Worm (Caenorhabditis elegans) whole organism, L4/young adult: Measurements from ENCODE around the gene srj-20.
"Not testable (repeated sequence)": the region's sequence is repeated elsewhere in the genome, so short reads cannot be mapped to it uniquely, and the experiment has no call there.

ENCODE experiments used
- W03F9.2 ChIP-seq: fragments of 150-350 bp; optimal IDR thresholded peaks from 2 replicates; lab custom pipeline; 2014; ENCODE audit warnings: missing biosample characterization, missing genetic modification characterization
- dao-5 ChIP-seq: sonication (generic microtip); optimal IDR thresholded peaks from 2 replicates; lab custom pipeline; 2016; ENCODE audit warnings: missing genotype, missing genetic modification characterization, moderate library complexity, missing compliant biosample characterization
- him-1 ChIP-seq: sonication (generic microtip); optimal IDR thresholded peaks from 2 replicates; lab custom pipeline; 2016; ENCODE audit warnings: missing genotype, missing genetic modification reagents, missing genetic modification characterization, missing compliant biosample characterization

The srj-20 gene

DNA sequence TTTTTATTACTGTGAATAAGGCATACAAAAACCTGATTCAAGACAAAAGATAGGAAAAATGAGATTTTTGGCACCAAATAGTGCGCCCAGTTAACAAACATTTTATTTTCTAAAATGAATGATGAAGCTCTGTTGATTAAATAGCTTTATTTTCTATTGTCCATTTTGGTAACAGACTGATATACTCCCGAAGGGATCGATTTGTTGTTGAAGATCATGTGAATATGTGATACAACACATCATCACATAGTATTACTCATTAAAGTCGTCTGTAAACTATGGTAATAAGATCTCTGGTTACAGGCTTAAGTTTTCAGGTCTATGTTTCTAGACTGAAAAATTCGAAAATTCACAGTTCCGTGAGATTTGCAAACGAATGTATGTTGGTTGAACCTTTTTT lies at the start of gene srj-20:
Gene srj-20 (minus strand): TSS at position 101 of the 400 bp plus-strand sequence.
- TF ChIP-seq him-1 (tag; lab: Kevin White, UChicago) (no peak), dao-5 (tag; lab: Kevin White, UChicago) (no peak)

- TF ChIP-seq him-1 (tag; lab: Kevin White, UChicago) (no peak), dao-5 (tag; lab: Kevin White, UChicago) (no peak), W03F9.2 (tag; lab: Kevin White, UChicago) (no peak)
Measured at ce11 chrV:2621879-2622278, 48.9 kb upstream of the srj-20 start, which contains the start of gene srh-271. Gene srh-271 (minus strand): TSS chrV:2621979.

DNA sequence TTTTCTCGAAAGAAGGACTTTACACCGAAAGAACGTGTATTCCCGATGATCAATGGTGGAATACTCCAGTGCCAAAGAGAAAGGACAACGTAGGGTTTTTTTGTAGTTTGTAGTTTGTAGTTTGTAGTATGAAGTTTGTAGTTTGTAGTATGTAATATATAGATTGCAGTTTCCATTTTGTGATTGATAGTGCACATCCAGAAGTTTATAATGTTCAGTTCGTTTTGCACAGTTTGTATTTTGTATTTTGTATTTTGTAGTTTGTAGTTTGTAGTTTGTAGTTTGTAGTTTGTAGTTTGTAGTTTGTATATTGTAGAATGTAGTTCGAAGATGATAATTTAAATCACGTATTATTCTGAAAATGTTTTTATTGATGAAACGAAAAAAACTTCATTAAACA lies 44.5 kb upstream of the srj-20 start:
- TF ChIP-seq him-1 (tag; lab: Kevin White, UChicago) (no peak), dao-5 (tag; lab: Kevin White, UChicago) (no peak), W03F9.2 (tag; lab: Kevin White, UChicago) (no peak)

DNA sequence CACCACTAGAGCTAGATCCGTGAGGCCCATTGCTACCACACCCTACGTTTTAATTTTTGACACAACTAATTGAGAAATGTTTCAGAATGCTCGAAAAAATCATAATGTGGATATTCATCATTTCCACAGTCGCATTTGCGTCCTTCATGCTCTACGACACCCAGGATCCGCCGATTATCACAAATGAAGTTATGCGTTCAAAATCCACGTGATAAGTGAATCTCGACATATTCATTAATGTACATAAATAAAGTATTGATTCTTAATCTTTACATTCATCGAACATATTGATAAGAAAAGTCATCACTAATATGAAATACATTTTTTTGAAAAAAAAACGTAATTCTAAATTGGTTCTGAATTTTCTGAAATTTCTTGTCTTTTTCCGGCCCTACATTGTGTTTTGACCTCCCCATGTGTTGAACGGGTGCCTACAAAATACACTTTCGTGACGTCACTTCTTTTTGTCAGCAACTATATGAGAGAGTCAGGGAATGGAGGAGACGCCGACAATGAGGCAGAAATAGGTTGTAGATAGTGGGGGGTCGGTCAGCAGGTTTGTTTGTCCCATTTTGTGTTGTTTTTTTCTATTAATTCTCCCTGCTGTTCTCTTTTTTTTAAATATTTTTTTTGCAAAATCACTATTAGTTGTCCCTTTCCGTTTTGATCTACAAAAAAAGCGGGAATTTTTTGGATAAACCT lies 42.1 kb upstream of the srj-20 start, which contains the start of gene F53E10.1:
Gene F53E10.1 (plus strand): TSS at position 325 of the 702 bp plus-strand sequence.
- TF ChIP-seq dao-5 (tag; lab: Kevin White, UChicago) (no peak), him-1 (tag; lab: Kevin White, UChicago) (no peak), W03F9.2 (tag; lab: Kevin White, UChicago) (peak; percentile 20)

- no peak for TF ChIP-seq W03F9.2 (tag; lab: Kevin White, UChicago)
- no peak for TF ChIP-seq him-1 (tag; lab: Kevin White, UChicago)
- TF ChIP-seq dao-5 (tag; lab: Kevin White, UChicago): no peak
Measured at ce11 chrV:2608352-2608751, 35.3 kb upstream of the srj-20 start, which contains the start of gene acr-17. Gene acr-17 (plus strand): TSS chrV:2608652.

DNA sequence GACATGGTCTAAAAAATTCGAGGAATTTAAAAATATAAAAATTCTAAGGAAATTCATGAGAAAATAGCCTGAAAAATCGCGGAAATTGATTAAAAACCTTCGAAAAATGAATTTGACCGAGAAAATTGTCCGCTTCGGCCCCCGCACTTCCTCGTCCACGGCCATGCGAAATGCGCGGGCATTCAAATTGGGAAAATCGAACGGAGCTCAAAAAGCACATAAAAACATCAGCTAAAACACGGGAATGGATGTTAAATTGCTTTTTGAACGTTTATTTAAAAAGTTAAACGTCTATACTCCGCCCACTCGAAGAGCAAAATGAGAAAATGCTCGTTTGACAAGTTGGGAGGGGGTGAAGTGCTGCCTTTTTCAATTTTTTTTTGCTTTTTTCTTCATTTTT lies 30.0 kb upstream of the srj-20 start, which contains the start of gene F53E10.6:
Gene F53E10.6 (minus strand): TSS at position 8 of the 400 bp plus-strand sequence.
- TF ChIP-seq dao-5 (tag; lab: Kevin White, UChicago): no peak
- no peak for TF ChIP-seq him-1 (tag; lab: Kevin White, UChicago)
- TF ChIP-seq W03F9.2 (tag; lab: Kevin White, UChicago): no peak

DNA sequence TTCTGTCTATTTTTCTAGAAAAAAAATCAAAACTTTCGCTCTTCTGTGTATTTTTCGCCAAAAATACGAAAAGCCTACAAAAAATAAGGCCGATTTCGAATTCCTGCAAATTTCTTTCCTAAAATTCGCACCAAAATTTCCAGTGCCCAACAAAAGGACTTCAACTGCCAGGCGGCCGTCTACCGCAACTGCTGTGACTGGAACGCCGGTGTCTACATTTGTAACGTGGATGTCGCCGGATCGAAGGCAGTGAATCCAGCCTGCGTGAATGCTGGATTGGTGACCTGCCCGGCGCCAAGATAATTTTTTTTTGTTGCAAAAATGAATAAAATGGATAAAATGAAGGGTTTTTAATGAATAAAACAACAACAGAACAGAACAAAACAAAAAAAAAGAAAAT lies 28.8 kb upstream of the srj-20 start:
- TF ChIP-seq W03F9.2 (tag; lab: Kevin White, UChicago) (no peak), him-1 (tag; lab: Kevin White, UChicago) (no peak), dao-5 (tag; lab: Kevin White, UChicago) (no peak)

DNA sequence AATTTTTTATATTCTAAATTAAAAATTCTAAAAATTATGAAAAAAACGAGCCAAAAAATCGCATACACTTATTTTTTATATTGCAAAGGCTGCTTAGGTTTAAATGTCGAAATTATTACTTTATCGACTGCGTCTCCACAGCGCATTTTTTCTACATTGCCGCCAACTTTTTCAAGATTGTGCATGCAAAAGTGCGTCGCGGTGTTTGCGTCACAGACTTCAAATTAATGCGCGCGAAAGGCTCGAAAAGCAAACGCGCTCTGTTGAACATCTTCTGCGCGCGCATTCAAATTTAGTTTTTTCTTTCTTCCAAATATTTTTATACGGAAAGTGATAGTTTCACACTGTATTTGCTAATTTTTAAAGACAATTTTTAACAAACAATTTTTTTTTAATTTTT lies 27.5 kb upstream of the srj-20 start:
- TF ChIP-seq dao-5 (tag; lab: Kevin White, UChicago) (no peak), him-1 (tag; lab: Kevin White, UChicago) (peak; percentile 39), W03F9.2 (tag; lab: Kevin White, UChicago) (peak; percentile 64)

DNA sequence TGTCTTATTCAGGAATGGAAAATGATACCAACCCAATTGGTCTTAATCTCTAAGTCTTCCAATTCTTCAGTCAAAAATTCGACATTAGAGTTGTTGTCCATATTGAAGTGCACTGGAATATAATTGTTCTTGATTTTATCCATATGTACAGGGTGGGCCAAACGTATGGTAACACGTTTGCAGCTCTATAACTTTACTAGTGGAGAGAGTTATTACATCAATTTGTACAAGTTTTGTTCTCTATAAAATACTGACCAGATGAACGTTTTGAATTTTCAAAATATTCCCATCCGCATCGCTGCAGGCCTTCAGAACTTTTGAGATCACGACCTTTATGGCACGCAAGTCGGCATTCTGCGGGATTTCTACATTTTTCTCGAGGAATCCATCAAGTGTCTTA lies 25.8 kb upstream of the srj-20 start, which contains the start of gene F53E10.5:
Gene F53E10.5 (minus strand): TSS at position 101 of the 400 bp plus-strand sequence.
- not testable (repeated sequence) for TF ChIP-seq W03F9.2, him-1, dao-5 (tag; lab: Kevin White, UChicago)

- no peak for TF ChIP-seq dao-5 (tag; lab: Kevin White, UChicago)
- TF ChIP-seq him-1 (tag; lab: Kevin White, UChicago): no peak
- TF ChIP-seq W03F9.2 (tag; lab: Kevin White, UChicago): no peak
Measured at ce11 chrV:2595720-2596119, 22.7 kb upstream of the srj-20 start.

- TF ChIP-seq him-1 (tag; lab: Kevin White, UChicago) (no peak), dao-5 (tag; lab: Kevin White, UChicago) (no peak), W03F9.2 (tag; lab: Kevin White, UChicago) (no peak)
Measured at ce11 chrV:2592173-2592676, 19.2 kb upstream of the srj-20 start, which contains the start of gene irg-3. Gene irg-3 (plus strand): TSS chrV:2592591.

ce11 chrV:2589834-2590233 lies 16.8 kb upstream of the srj-20 start:
- no peak for TF ChIP-seq W03F9.2 (tag; lab: Kevin White, UChicago)
- no peak for TF ChIP-seq him-1 (tag; lab: Kevin White, UChicago)
- no peak for TF ChIP-seq dao-5 (tag; lab: Kevin White, UChicago)

DNA sequence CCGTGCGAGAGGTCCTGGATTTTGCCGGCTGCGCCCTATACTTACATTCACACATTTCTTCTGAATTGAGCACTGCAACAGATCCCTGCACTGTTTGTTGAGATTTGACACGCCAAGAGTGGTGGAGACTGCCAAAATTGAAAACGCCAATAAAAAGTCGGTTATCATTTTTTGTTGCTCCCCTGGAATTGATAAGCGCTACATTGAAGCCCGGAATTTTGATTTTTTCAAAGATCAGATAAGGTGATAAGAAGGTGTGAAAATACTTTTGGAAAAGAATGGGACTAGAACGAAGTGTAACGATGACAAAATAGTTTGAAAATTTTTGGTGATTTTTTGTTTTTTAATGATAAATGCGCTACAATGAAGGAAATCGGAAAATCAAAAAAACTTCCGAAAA lies 12.7 kb upstream of the srj-20 start, which contains the start of gene C29G2.6:
Gene C29G2.6 (minus strand): TSS at position 182 of the 400 bp plus-strand sequence.
- TF ChIP-seq dao-5 (tag; lab: Kevin White, UChicago): no peak
- TF ChIP-seq him-1 (tag; lab: Kevin White, UChicago): no peak
- TF ChIP-seq W03F9.2 (tag; lab: Kevin White, UChicago): no peak
